Worm (Caenorhabditis elegans) whole organism, young adult: ENCODE results near the gene fbxa-197.

Experiments
- aptf-3 ChIP-seq: fragments of 200-800 bp; sonication (Bioruptor generic); IDR thresholded peaks from 2 replicates; pipeline ENCODE4 v1.3.6; 2022; ENCODE audit warnings: missing genetic modification characterization, missing compliant biosample characterization
- unc-130 ChIP-seq: sonication (generic microtip); optimal IDR thresholded peaks from 2 replicates; lab custom pipeline; 2016; ENCODE audit warnings: missing genetic modification reagents, missing genetic modification characterization, missing compliant biosample characterization

ce11 chrV:15891761-15892160 lies 24.3 kb downstream of the fbxa-197 start, which contains the start of gene T06C12.12:
- TF ChIP-seq aptf-3 (no peak), unc-130 (no peak)
